Worm (Caenorhabditis elegans) whole organism, L1 larva: ENCODE data around the gene dohh-1.

Experiments used
- C16A3.4 ChIP-seq: fragments of 150-350 bp; optimal IDR thresholded peaks from 2 replicates; lab custom pipeline; 2014; ENCODE audit warnings: missing biosample characterization, missing genetic modification characterization
- C34B4.2 ChIP-seq: sonication (generic microtip); optimal IDR thresholded peaks from 2 replicates; lab custom pipeline; 2017; ENCODE audit warnings: mild to moderate bottlenecking, missing genetic modification characterization, missing compliant biosample characterization
- F16B12.6 ChIP-seq: fragments of 150-350 bp; optimal IDR thresholded peaks from 2 replicates; lab custom pipeline; 2014; ENCODE audit warnings: missing biosample characterization, missing genetic modification characterization
- Y116A8C.19 ChIP-seq: sonication (generic microtip); optimal IDR thresholded peaks from 2 replicates; lab custom pipeline; 2016; ENCODE audit warnings: missing compliant biosample characterization, missing genetic modification characterization, borderline replicate concordance
- alr-1 ChIP-seq: fragments of 200-800 bp; sonication (Bioruptor generic); optimal IDR thresholded peaks from 2 replicates; lab custom pipeline; 2018; ENCODE audit warnings: borderline replicate concordance, mild to moderate bottlenecking, missing genetic modification characterization, missing compliant biosample characterization
- aly-2 ChIP-seq: fragments of 150-350 bp; optimal IDR thresholded peaks from 2 replicates; lab custom pipeline; 2014; ENCODE audit warnings: missing biosample characterization, missing genetic modification characterization
- ceh-63 ChIP-seq: fragments of 200-800 bp; sonication (Bioruptor generic); optimal IDR thresholded peaks from 2 replicates; lab custom pipeline; 2018; ENCODE audit warnings: mild to moderate bottlenecking, missing genetic modification characterization, missing compliant biosample characterization
- ceh-82 ChIP-seq, 3 experiments: fragments of 150-350 bp in 1 of 3; sonication (generic microtip) in 2 of 3; optimal IDR thresholded peaks; 2 replicates each; lab custom pipeline; 2014 to 2017; ENCODE audit warnings: missing biosample characterization in 3 of 3, missing genetic modification characterization in 3 of 3
- ceh-90 ChIP-seq: sonication (generic microtip); optimal IDR thresholded peaks from 2 replicates; lab custom pipeline; 2016; ENCODE audit warnings: missing genetic modification characterization, missing compliant biosample characterization
- ces-1 ChIP-seq: fragments of 150-350 bp; optimal IDR thresholded peaks from 2 replicates; lab custom pipeline; 2014; ENCODE audit warnings: missing biosample characterization, missing genetic modification reagents, missing genetic modification characterization
- dpl-1 ChIP-seq, 3 experiments: fragments of 150-350 bp in 2 of 3; sonication (generic microtip) in 1 of 3; optimal IDR thresholded peaks; 2 replicates each; lab custom pipeline; 2014 to 2017; ENCODE audit warnings: missing biosample characterization in 3 of 3, missing genetic modification characterization in 3 of 3, missing genetic modification reagents in 3 of 3
- dsc-1 ChIP-seq: sonication (generic microtip); optimal IDR thresholded peaks from 2 replicates; lab custom pipeline; 2016; ENCODE audit warnings: mild to moderate bottlenecking, missing genetic modification characterization, missing compliant biosample characterization
- efl-1 ChIP-seq, 4 experiments: fragments of 150-350 bp; optimal IDR thresholded peaks in 3 of 4; peaks in 1 of 4; 1 replicate in 1 of 4; 2 replicates in 3 of 4; lab custom pipeline; 2014; ENCODE audit warnings: missing biosample characterization in 2 of 4, missing genetic modification characterization in 2 of 4, missing genetic modification reagents in 2 of 4
- efl-3 ChIP-seq: fragments of 200-800 bp; sonication (Bioruptor generic); optimal IDR thresholded peaks from 2 replicates; lab custom pipeline; 2018; ENCODE audit warnings: mild to moderate bottlenecking, missing genetic modification characterization, missing compliant biosample characterization
- egl-13 ChIP-seq: sonication (generic microtip); optimal IDR thresholded peaks from 2 replicates; lab custom pipeline; 2016; ENCODE audit warnings: missing genotype, missing genetic modification reagents, missing genetic modification characterization, missing compliant biosample characterization
- elt-2 ChIP-seq: sonication (generic microtip); optimal IDR thresholded peaks from 2 replicates; lab custom pipeline; 2016; ENCODE audit warnings: missing genetic modification characterization, mild to moderate bottlenecking, inconsistent platforms, missing compliant biosample characterization, missing genetic modification reagents
- elt-3 ChIP-seq, 6 experiments: fragments of 150-350 bp in 1 of 6; sonication (generic microtip); optimal IDR thresholded peaks; 2 replicates each; lab custom pipeline; 2017 to 2018; ENCODE audit warnings: missing biosample characterization in 6 of 6, missing genetic modification characterization in 6 of 6, inconsistent platforms in 1 of 6
- ets-5 ChIP-seq: fragments of 200-800 bp; sonication (Bioruptor generic); IDR thresholded peaks from 2 replicates; pipeline ENCODE4 v1.3.6; 2022; ENCODE audit warnings: missing genetic modification characterization, missing compliant biosample characterization
- fkh-10 ChIP-seq: sonication (generic microtip); optimal IDR thresholded peaks from 2 replicates; lab custom pipeline; 2017; ENCODE audit warnings: missing biosample characterization, missing genetic modification reagents, missing genetic modification characterization
- fkh-8 ChIP-seq: sonication (generic microtip); optimal IDR thresholded peaks from 2 replicates; lab custom pipeline; 2016; ENCODE audit warnings: mild to moderate bottlenecking, missing genetic modification characterization, missing compliant biosample characterization
- fos-1 ChIP-seq: fragments of 150-350 bp; optimal IDR thresholded peaks from 2 replicates; lab custom pipeline; 2014; ENCODE audit warnings: missing biosample characterization, missing genetic modification characterization
- hlh-17 ChIP-seq: fragments of 200-800 bp; sonication (Bioruptor generic); optimal IDR thresholded peaks from 2 replicates; lab custom pipeline; 2018; ENCODE audit warnings: missing genetic modification characterization, mild to moderate bottlenecking, missing compliant biosample characterization, moderate library complexity, borderline replicate concordance
- hlh-4 ChIP-seq: sonication (generic microtip); optimal IDR thresholded peaks from 2 replicates; lab custom pipeline; 2016; ENCODE audit warnings: mild to moderate bottlenecking, missing genetic modification characterization, missing compliant biosample characterization
- hpl-2 ChIP-seq: fragments of 150-350 bp; optimal IDR thresholded peaks from 2 replicates; lab custom pipeline; 2014; ENCODE audit warnings: missing biosample characterization, missing genetic modification reagents, missing genetic modification characterization
- irx-1 ChIP-seq: sonication (generic microtip); optimal IDR thresholded peaks from 2 replicates; lab custom pipeline; 2016; ENCODE audit warnings: missing genetic modification characterization, missing compliant biosample characterization
- lin-14 ChIP-seq: fragments of 200-800 bp; sonication (Bioruptor generic); optimal IDR thresholded peaks from 2 replicates; lab custom pipeline; 2018; ENCODE audit warnings: mild to moderate bottlenecking, missing genetic modification characterization, moderate library complexity, missing compliant biosample characterization
- lin-35 ChIP-seq, 2 experiments: fragments of 150-350 bp; optimal IDR thresholded peaks; 2 replicates each; lab custom pipeline; 2014; ENCODE audit warnings: missing biosample characterization in 2 of 2, missing genetic modification characterization in 2 of 2, missing genetic modification reagents in 2 of 2
- lin-39 ChIP-seq: fragments of 150-350 bp; optimal IDR thresholded peaks from 2 replicates; lab custom pipeline; 2014; ENCODE audit warnings: missing biosample characterization, missing genetic modification reagents, missing genetic modification characterization
- lsy-2 ChIP-seq, 2 experiments: fragments of 150-350 bp; optimal IDR thresholded peaks; 2 replicates each; lab custom pipeline; 2014; ENCODE audit warnings: missing biosample characterization in 2 of 2, missing genetic modification characterization in 2 of 2
- mab-9 ChIP-seq: fragments of 200-800 bp; sonication (Bioruptor generic); IDR thresholded peaks from 2 replicates; pipeline ENCODE4 v1.3.6; 2022; ENCODE audit warnings: missing genetic modification reagents, missing genetic modification characterization, missing compliant biosample characterization
- mdl-1 ChIP-seq, 2 experiments: fragments of 150-350 bp; optimal IDR thresholded peaks; 2 replicates each; lab custom pipeline; 2014 to 2017; ENCODE audit warnings: missing biosample characterization in 2 of 2, missing genetic modification characterization in 2 of 2, inconsistent platforms in 1 of 2
- mef-2 ChIP-seq: fragments of 150-350 bp; optimal IDR thresholded peaks from 2 replicates; lab custom pipeline; 2014; ENCODE audit warnings: missing biosample characterization, missing genetic modification characterization
- mep-1 ChIP-seq: fragments of 150-350 bp; optimal IDR thresholded peaks from 2 replicates; lab custom pipeline; 2014; ENCODE audit warnings: missing biosample characterization, missing genetic modification characterization
- nhr-11 ChIP-seq: fragments of 150-350 bp; optimal IDR thresholded peaks from 2 replicates; lab custom pipeline; 2014; ENCODE audit warnings: missing biosample characterization, missing genetic modification characterization
- nhr-237 ChIP-seq: fragments of 150-350 bp; optimal IDR thresholded peaks from 2 replicates; lab custom pipeline; 2014; ENCODE audit warnings: missing biosample characterization, missing genetic modification characterization
- nhr-47 ChIP-seq: sonication (generic microtip); optimal IDR thresholded peaks from 2 replicates; lab custom pipeline; 2016; ENCODE audit warnings: mild to moderate bottlenecking, missing genetic modification characterization, moderate library complexity, missing compliant biosample characterization
- nhr-76 ChIP-seq: sonication (generic microtip); optimal IDR thresholded peaks from 2 replicates; lab custom pipeline; 2017; ENCODE audit warnings: missing biosample characterization, missing genetic modification characterization
- nhr-84 ChIP-seq: sonication (generic microtip); optimal IDR thresholded peaks from 2 replicates; lab custom pipeline; 2017; ENCODE audit warnings: missing biosample characterization, missing genetic modification characterization
- nhr-90 ChIP-seq: sonication (generic microtip); optimal IDR thresholded peaks from 2 replicates; lab custom pipeline; 2016; ENCODE audit warnings: mild to moderate bottlenecking, missing genetic modification characterization, missing compliant biosample characterization; ENCODE audit not compliant: poor library complexity
- pag-3 ChIP-seq: sonication (generic microtip); optimal IDR thresholded peaks from 2 replicates; lab custom pipeline; 2017; ENCODE audit warnings: missing genetic modification characterization, mild to moderate bottlenecking, missing compliant biosample characterization, antibody characterized with exemption, borderline replicate concordance; ENCODE audit not compliant: insufficient read depth
- pqm-1 ChIP-seq: sonication (generic microtip); optimal IDR thresholded peaks from 3 replicates; lab custom pipeline; 2017; ENCODE audit warnings: missing biosample characterization, missing genetic modification characterization
- rnt-1 ChIP-seq: sonication (generic microtip); optimal IDR thresholded peaks from 2 replicates; lab custom pipeline; 2016; ENCODE audit warnings: mild to moderate bottlenecking, missing genetic modification characterization, moderate library complexity, missing compliant biosample characterization
- snu-23 ChIP-seq: sonication (generic microtip); optimal IDR thresholded peaks from 2 replicates; lab custom pipeline; 2016; ENCODE audit warnings: missing genetic modification characterization, missing compliant biosample characterization
- sox-4 ChIP-seq: sonication (generic microtip); optimal IDR thresholded peaks from 2 replicates; lab custom pipeline; 2016; ENCODE audit warnings: missing genetic modification characterization, missing compliant biosample characterization
- swsn-7 ChIP-seq: sonication (generic microtip); optimal IDR thresholded peaks from 2 replicates; lab custom pipeline; 2016; ENCODE audit warnings: missing genetic modification characterization, missing compliant biosample characterization
- tbx-2 ChIP-seq: sonication (generic microtip); optimal IDR thresholded peaks from 2 replicates; lab custom pipeline; 2016; ENCODE audit warnings: missing genetic modification characterization, missing compliant biosample characterization
- unc-130 ChIP-seq: fragments of 150-350 bp; optimal IDR thresholded peaks from 2 replicates; lab custom pipeline; 2017; ENCODE audit warnings: missing biosample characterization, missing genetic modification characterization, inconsistent platforms
- unc-62 ChIP-seq: fragments of 150-350 bp; optimal IDR thresholded peaks from 2 replicates; lab custom pipeline; 2014; ENCODE audit warnings: missing biosample characterization, missing genetic modification reagents, missing genetic modification characterization
- unc-86 ChIP-seq: sonication (generic microtip); optimal IDR thresholded peaks from 2 replicates; lab custom pipeline; 2016; ENCODE audit warnings: missing genetic modification characterization, missing compliant biosample characterization
- unc-98 ChIP-seq: fragments of 200-800 bp; sonication (Bioruptor generic); IDR thresholded peaks from 2 replicates; pipeline ENCODE4 v1.3.6; 2022; ENCODE audit warnings: missing genetic modification characterization, missing compliant biosample characterization
- vab-15 ChIP-seq: sonication (generic microtip); optimal IDR thresholded peaks from 2 replicates; lab custom pipeline; 2017; ENCODE audit warnings: missing genotype, mild to moderate bottlenecking, missing genetic modification characterization, missing compliant biosample characterization
- zag-1 ChIP-seq: fragments of 150-350 bp; optimal IDR thresholded peaks from 2 replicates; lab custom pipeline; 2014; ENCODE audit warnings: missing biosample characterization, missing genetic modification characterization
- ztf-11 ChIP-seq, 2 experiments: sonication (generic microtip); optimal IDR thresholded peaks; 2 replicates each; lab custom pipeline; 2016 to 2017; ENCODE audit warnings: missing genetic modification characterization in 2 of 2, missing biosample characterization in 1 of 2, missing compliant biosample characterization in 1 of 2

dohh-1 gene

DNA sequence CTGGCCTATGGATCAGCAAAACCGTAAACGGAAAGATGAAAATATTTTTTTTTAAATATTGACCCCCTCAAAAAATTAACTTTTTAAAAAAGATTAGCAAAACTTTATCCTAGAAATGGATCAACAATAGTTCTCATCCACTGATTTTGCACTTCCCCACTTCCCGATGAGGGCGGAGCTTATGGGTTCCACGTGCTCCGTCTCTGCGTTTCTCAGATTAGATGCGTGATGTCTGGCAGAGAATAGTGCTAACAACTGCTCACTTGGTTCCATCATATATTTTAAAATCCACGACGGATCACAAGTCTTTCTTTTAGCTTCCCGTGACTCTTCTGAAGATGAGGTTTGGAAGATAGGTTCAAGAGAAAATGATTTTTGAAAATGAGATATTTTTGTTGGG is 21.4 kb upstream of the dohh-1 start (continued):
- no peak for TF ChIP-seq tbx-2
- TF ChIP-seq pqm-1 (tag; lab: Kevin White, UChicago): no peak
- no peak for TF ChIP-seq lin-35 (GFP tag; optimal IDR thresholded peaks at IDR 0.05; lab: Kevin White, UChicago)
- no peak for TF ChIP-seq elt-2
- TF ChIP-seq nhr-47 (tag; lab: Kevin White, UChicago): no peak
- TF ChIP-seq F16B12.6: no peak
- TF ChIP-seq C16A3.4 (tag; lab: Kevin White, UChicago): no peak
- peak; percentile 85 for TF ChIP-seq rnt-1
- no peak for TF ChIP-seq unc-86 (tag; lab: Kevin White, UChicago)
- no peak for TF ChIP-seq fkh-8 (tag; lab: Kevin White, UChicago)
- peak; percentile 61 for TF ChIP-seq lin-14 (GFP tag; lab: Kevin White, UChicago)
- peak in 1 of 2 experiments; percentile 87 for TF ChIP-seq mdl-1 (tag; optimal IDR thresholded peaks at IDR 0.05; lab: Kevin White, UChicago)
- TF ChIP-seq nhr-11: peak; percentile 1
- no peak for TF ChIP-seq hlh-17 (GFP tag; lab: Kevin White, UChicago)
- TF ChIP-seq ceh-82 (tag; optimal IDR thresholded peaks at IDR 0.05; lab: Kevin White, UChicago): no peak
- TF ChIP-seq dpl-1 (GFP tag; optimal IDR thresholded peaks at IDR 0.05; lab: Kevin White, UChicago): peak in 1 of 3 experiments; percentile 2
- peak in 1 of 2 experiments; percentile 3 for TF ChIP-seq efl-1 (optimal IDR thresholded peaks at IDR 0.05; lab: Kevin White, UChicago)
- peak in 1 of 2 experiments; percentile 89 for TF ChIP-seq efl-1 (GFP tag; optimal IDR thresholded peaks at IDR 0.05 in 1 of 2; lab: Kevin White, UChicago)
- no peak for TF ChIP-seq fkh-10 (GFP tag; lab: Kevin White, UChicago)
- TF ChIP-seq alr-1: no peak
- TF ChIP-seq ztf-11 (tag; optimal IDR thresholded peaks at IDR 0.05; lab: Kevin White, UChicago): no peak
- no peak for TF ChIP-seq unc-62 (GFP tag; lab: Kevin White, UChicago)
- TF ChIP-seq unc-98 (GFP tag; lab: Robert Waterston, UW): no peak
- TF ChIP-seq dsc-1 (tag; lab: Kevin White, UChicago): no peak
- TF ChIP-seq unc-130: peak; percentile 65
- no peak for TF ChIP-seq nhr-90
- TF ChIP-seq nhr-76 (tag; lab: Kevin White, UChicago): no peak
- TF ChIP-seq egl-13 (tag; lab: Kevin White, UChicago): no peak
- TF ChIP-seq ceh-90 (tag; lab: Kevin White, UChicago): no peak
- TF ChIP-seq efl-3 (GFP tag; lab: Kevin White, UChicago): no peak
- no peak for TF ChIP-seq vab-15 (tag; lab: Kevin White, UChicago)
- TF ChIP-seq nhr-237 (tag; lab: Kevin White, UChicago): no peak
- TF ChIP-seq pag-3: no peak
- no peak for TF ChIP-seq ets-5 (GFP tag; lab: Robert Waterston, UW)
- TF ChIP-seq mab-9 (GFP tag; lab: Robert Waterston, UW): no peak
- TF ChIP-seq lsy-2 (tag; optimal IDR thresholded peaks at IDR 0.05; lab: Kevin White, UChicago): peak; percentile 41 to 43
- TF ChIP-seq swsn-7 (tag; lab: Kevin White, UChicago): no peak
- no peak for TF ChIP-seq C34B4.2 (tag; lab: Kevin White, UChicago)
- TF ChIP-seq sox-4 (tag; lab: Kevin White, UChicago): no peak
- no peak for TF ChIP-seq lin-39
- no peak for TF ChIP-seq elt-3 (tag; optimal IDR thresholded peaks at IDR 0.05; lab: Kevin White, UChicago)
- no peak for TF ChIP-seq snu-23 (GFP tag; lab: Kevin White, UChicago)
- TF ChIP-seq hpl-2 (GFP tag; lab: Kevin White, UChicago): no peak
- no peak for TF ChIP-seq hlh-4 (tag; lab: Kevin White, UChicago)
- peak; percentile 18 for TF ChIP-seq mep-1 (tag; lab: Kevin White, UChicago)
- no peak for TF ChIP-seq nhr-84 (tag; lab: Kevin White, UChicago)
- no peak for TF ChIP-seq zag-1
- no peak for TF ChIP-seq ces-1 (GFP tag; lab: Kevin White, UChicago)
- TF ChIP-seq mef-2: no peak
- no peak for TF ChIP-seq ceh-63
- no peak for TF ChIP-seq aly-2
- TF ChIP-seq Y116A8C.19 (tag; lab: Kevin White, UChicago): no peak
- TF ChIP-seq irx-1 (tag; lab: Kevin White, UChicago): no peak
- TF ChIP-seq fos-1 (tag; lab: Kevin White, UChicago): no peak
